Worm (Caenorhabditis elegans) whole organism, early embryonic: Measurements from ENCODE around the gene nhr-76.

Experiments
- B0310.2 ChIP-seq: sonication (generic microtip); optimal IDR thresholded peaks from 2 replicates; lab custom pipeline; 2016; ENCODE audit warnings: mild to moderate bottlenecking, missing genetic modification characterization, missing compliant biosample characterization
- F13C5.2 ChIP-seq: sonication (generic microtip); optimal IDR thresholded peaks from 2 replicates; lab custom pipeline; 2017; ENCODE audit warnings: mild to moderate bottlenecking, missing genetic modification characterization, inconsistent platforms, missing compliant biosample characterization
- aly-1 ChIP-seq: sonication (generic microtip); optimal IDR thresholded peaks from 2 replicates; lab custom pipeline; 2016; ENCODE audit warnings: missing genetic modification characterization, missing compliant biosample characterization
- ama-1 ChIP-seq: fragments of 150-350 bp; optimal IDR thresholded peaks from 2 replicates; lab custom pipeline; 2014
- ceh-13 ChIP-seq: fragments of 200-800 bp; sonication (Bioruptor generic); optimal IDR thresholded peaks from 2 replicates; lab custom pipeline; 2018; ENCODE audit warnings: mild to moderate bottlenecking, missing genetic modification characterization, missing compliant biosample characterization
- ceh-36 ChIP-seq: sonication (generic microtip); optimal IDR thresholded peaks from 2 replicates; lab custom pipeline; 2016; ENCODE audit warnings: missing genetic modification characterization, inconsistent platforms, missing compliant biosample characterization
- ets-7 ChIP-seq: sonication (generic microtip); optimal IDR thresholded peaks from 2 replicates; lab custom pipeline; 2016; ENCODE audit warnings: missing genotype, missing genetic modification characterization, missing compliant biosample characterization
- flt-1 ChIP-seq: fragments of 200-800 bp; sonication (Bioruptor generic); IDR thresholded peaks from 2 replicates; pipeline ENCODE4 v1.3.6; 2022; ENCODE audit warnings: missing genetic modification characterization, missing compliant biosample characterization
- hmbx-1 ChIP-seq: sonication (generic microtip); optimal IDR thresholded peaks from 2 replicates; lab custom pipeline; 2016; ENCODE audit warnings: mild to moderate bottlenecking, missing genetic modification characterization, missing compliant biosample characterization
- hmg-4 ChIP-seq: fragments of 200-800 bp; sonication (Bioruptor generic); optimal IDR thresholded peaks from 2 replicates; lab custom pipeline; 2018; ENCODE audit warnings: mild to moderate bottlenecking, missing genetic modification characterization, missing compliant biosample characterization
- hnd-1 ChIP-seq: sonication (generic microtip); optimal IDR thresholded peaks from 2 replicates; lab custom pipeline; 2016; ENCODE audit warnings: missing genetic modification characterization, missing compliant biosample characterization
- pes-1 ChIP-seq: fragments of 200-800 bp; sonication (Bioruptor generic); IDR thresholded peaks from 2 replicates; pipeline ENCODE4 v1.3.6; 2022; ENCODE audit warnings: missing genetic modification reagents, missing genetic modification characterization, missing compliant biosample characterization
- scrt-1 ChIP-seq: fragments of 200-800 bp; sonication (Bioruptor generic); IDR thresholded peaks from 2 replicates; pipeline ENCODE4 v1.3.6; 2022; ENCODE audit warnings: missing genetic modification characterization, missing compliant biosample characterization
- sea-1 ChIP-seq: fragments of 200-800 bp; sonication (Bioruptor generic); conservative IDR thresholded peaks from 2 replicates; pipeline ENCODE4 v1.3.6; 2022; ENCODE audit warnings: missing genetic modification characterization, missing compliant biosample characterization
- tbx-11 ChIP-seq: fragments of 200-800 bp; sonication (Bioruptor generic); IDR thresholded peaks from 2 replicates; pipeline ENCODE4 v1.3.6; 2022; ENCODE audit warnings: missing genetic modification characterization, missing compliant biosample characterization
- tbx-37 ChIP-seq: fragments of 200-800 bp; sonication (Bioruptor generic); conservative IDR thresholded peaks from 2 replicates; pipeline ENCODE4 v1.3.6; 2022; ENCODE audit warnings: missing genetic modification reagents, missing genetic modification characterization, missing compliant biosample characterization
- tra-4 ChIP-seq: sonication (generic microtip); optimal IDR thresholded peaks from 2 replicates; lab custom pipeline; 2017; ENCODE audit warnings: missing genetic modification characterization, missing compliant biosample characterization

nhr-76 gene

ce11 chrIV:682726-683340, 55.5 kb downstream of the nhr-76 start:
- TF ChIP-seq ama-1 (lab: Kevin White, UChicago) (no peak), tra-4 (peak; percentile 2), tbx-37 (GFP tag; lab: Robert Waterston, UW) (peak; percentile 79), ets-7 (tag; lab: Kevin White, UChicago) (peak; percentile 50), F13C5.2 (peak; percentile 70), hmg-4 (peak; percentile 93), B0310.2 (tag; lab: Kevin White, UChicago) (peak; percentile 73), aly-1 (tag; lab: Kevin White, UChicago) (peak; percentile 84), ceh-13 (GFP tag; lab: Kevin White, UChicago) (peak; percentile 74), sea-1 (GFP tag; lab: Robert Waterston, UW) (peak; percentile 85), hnd-1 (peak; percentile 72), scrt-1 (GFP tag; lab: Robert Waterston, UW) (peak; percentile 87), tbx-11 (GFP tag; lab: Robert Waterston, UW) (peak; percentile 85), ceh-36 (tag; lab: Kevin White, UChicago) (peak; percentile 68), flt-1 (GFP tag; lab: Robert Waterston, UW) (peak; percentile 86), hmbx-1 (tag; lab: Kevin White, UChicago) (peak; percentile 41), pes-1 (GFP tag; lab: Robert Waterston, UW) (peak; percentile 89)
